Fruit fly (Drosophila melanogaster) whole organism, embryonic: ENCODE results near the gene wam.
A peak's percentile ranks its signal among the peaks of the same experiment; 100 is the strongest.

ENCODE experiments used
- Ada2b ChIP-seq: fragments of 200-800 bp; sonication (Bioruptor generic); IDR thresholded peaks from 2 replicates; pipeline ENCODE4 v1.3.6; 2022; ENCODE audit warnings: missing biosample characterization, missing genetic modification characterization
- B-H1 ChIP-seq: fragments of 200-800 bp; sonication (Bioruptor generic); IDR thresholded peaks from 3 replicates; pipeline ENCODE4 v1.3.6; 2022; ENCODE audit warnings: missing biosample characterization, missing genetic modification characterization
- Blimp-1 ChIP-seq: fragments of 200-800 bp; sonication (Bioruptor generic); optimal IDR thresholded peaks from 3 replicates; lab custom pipeline; 2018; ENCODE audit warnings: missing biosample characterization, missing genetic modification characterization, mild to moderate bottlenecking, moderate library complexity, missing genetic modification reagents
- CG10274 ChIP-seq: fragments of 200-800 bp; sonication (Bioruptor generic); optimal IDR thresholded peaks from 3 replicates; lab custom pipeline; 2017; ENCODE audit warnings: missing biosample characterization, mild to moderate bottlenecking, missing genetic modification characterization
- CG11247 ChIP-seq: fragments of 200-800 bp; sonication (Bioruptor generic); IDR thresholded peaks from 2 replicates; pipeline ENCODE4 v1.3.6; 2022; ENCODE audit warnings: missing biosample characterization, missing genetic modification characterization
- CG11695 ChIP-seq: fragments of 200-800 bp; sonication (Bioruptor generic); IDR thresholded peaks from 3 replicates; pipeline ENCODE4 v1.3.6; 2022; ENCODE audit warnings: missing biosample characterization, missing genetic modification characterization
- CG12769 ChIP-seq: fragments of 200-800 bp; sonication (Bioruptor generic); optimal IDR thresholded peaks from 2 replicates; lab custom pipeline; 2019; ENCODE audit warnings: missing biosample characterization, mild to moderate bottlenecking, missing genetic modification characterization, moderate library complexity
- CG14860 ChIP-seq: fragments of 200-800 bp; sonication (Bioruptor generic); IDR thresholded peaks from 3 replicates; pipeline ENCODE4 v1.3.6; 2022; ENCODE audit warnings: missing biosample characterization, missing genetic modification characterization; ENCODE audit not compliant: partially characterized antibody
- CG15073 ChIP-seq: fragments of 200-800 bp; sonication (Bioruptor generic); optimal IDR thresholded peaks from 2 replicates; lab custom pipeline; 2016; ENCODE audit warnings: missing biosample characterization, missing genetic modification characterization
- CG17361 ChIP-seq: fragments of 200-800 bp; sonication (Bioruptor generic); IDR thresholded peaks from 3 replicates; pipeline ENCODE4 v1.3.6; 2022; ENCODE audit warnings: missing biosample characterization, missing genetic modification characterization
- CG17568 ChIP-seq: fragments of 200-800 bp; sonication (Bioruptor generic); optimal IDR thresholded peaks from 2 replicates; lab custom pipeline; 2018; ENCODE audit warnings: missing biosample characterization, mild to moderate bottlenecking, missing genetic modification characterization, moderate library complexity
- CG18011 ChIP-seq: fragments of 200-800 bp; sonication (Bioruptor generic); optimal IDR thresholded peaks from 2 replicates; lab custom pipeline; 2017; ENCODE audit warnings: missing biosample characterization, missing genetic modification characterization, mild to moderate bottlenecking, moderate library complexity, missing genotype
- CG18262 ChIP-seq: fragments of 200-800 bp; optimal IDR thresholded peaks from 3 replicates; lab custom pipeline; 2019; ENCODE audit warnings: missing biosample characterization, mild to moderate bottlenecking, missing genetic modification characterization, moderate library complexity
- CG1832 ChIP-seq: fragments of 200-800 bp; sonication (Bioruptor generic); optimal IDR thresholded peaks from 2 replicates; lab custom pipeline; 2017; ENCODE audit warnings: missing biosample characterization, mild to moderate bottlenecking, missing genetic modification characterization, inconsistent platforms
- CG2678 ChIP-seq: fragments of 200-800 bp; sonication (Bioruptor generic); optimal IDR thresholded peaks from 3 replicates; lab custom pipeline; 2019; ENCODE audit warnings: missing biosample characterization, mild to moderate bottlenecking, missing genetic modification characterization, moderate library complexity
- CG2889 ChIP-seq: fragments of 200-800 bp; sonication (Bioruptor generic); IDR thresholded peaks from 3 replicates; pipeline ENCODE4 v1.3.6; 2022; ENCODE audit warnings: missing biosample characterization, missing genetic modification characterization
- CG31365 ChIP-seq: fragments of 200-800 bp; sonication (Bioruptor generic); optimal IDR thresholded peaks from 2 replicates; lab custom pipeline; 2018; ENCODE audit warnings: missing biosample characterization, mild to moderate bottlenecking, missing genetic modification characterization
- CG4854 ChIP-seq: fragments of 200-800 bp; sonication (Bioruptor generic); optimal IDR thresholded peaks from 2 replicates; lab custom pipeline; 2016; ENCODE audit warnings: missing biosample characterization, missing genetic modification characterization, inconsistent platforms
- CG5953 ChIP-seq: fragments of 200-800 bp; sonication (Bioruptor generic); IDR thresholded peaks from 2 replicates; pipeline ENCODE4 v1.3.6; 2022; ENCODE audit warnings: missing biosample characterization, missing genetic modification characterization
- CG6272 ChIP-seq: fragments of 200-800 bp; sonication (Bioruptor generic); IDR thresholded peaks from 2 replicates; pipeline ENCODE4 v1.3.6; 2022; ENCODE audit warnings: missing biosample characterization, missing genetic modification characterization
- CG6683 ChIP-seq: fragments of 200-800 bp; sonication (Bioruptor generic); optimal IDR thresholded peaks from 2 replicates; lab custom pipeline; 2017; ENCODE audit warnings: missing biosample characterization, mild to moderate bottlenecking, missing genetic modification characterization, missing genetic modification reagents
- CG8765 ChIP-seq: fragments of 200-800 bp; sonication (Bioruptor generic); IDR thresholded peaks from 2 replicates; pipeline ENCODE4 v1.3.6; 2022; ENCODE audit warnings: missing biosample characterization, missing genetic modification characterization
- CG9932 ChIP-seq: fragments of 200-800 bp; sonication (Bioruptor generic); IDR thresholded peaks from 2 replicates; pipeline ENCODE4 v1.3.6; 2022; ENCODE audit warnings: missing biosample characterization, missing genetic modification characterization
- Dip2 ChIP-seq: fragments of 200-800 bp; sonication (Bioruptor generic); IDR thresholded peaks from 2 replicates; pipeline ENCODE4 v1.3.6; 2022; ENCODE audit warnings: missing biosample characterization, missing genetic modification characterization
- GATAe ChIP-seq: fragments of 200-800 bp; sonication (Bioruptor generic); conservative IDR thresholded peaks from 2 replicates; pipeline ENCODE4 v1.3.6; 2022; ENCODE audit warnings: missing biosample characterization, missing genetic modification characterization
- HLH3B ChIP-seq: fragments of 200-800 bp; sonication (Bioruptor generic); IDR thresholded peaks from 2 replicates; pipeline ENCODE4 v1.3.6; 2022; ENCODE audit warnings: missing biosample characterization, missing genetic modification characterization
- Lpt ChIP-seq: fragments of >200 bp; optimal IDR thresholded peaks from 2 replicates; lab custom pipeline; 2018; ENCODE audit warnings: missing biosample characterization, missing genetic modification characterization
- NFAT ChIP-seq: fragments of 200-800 bp; sonication (Bioruptor generic); IDR thresholded peaks from 2 replicates; pipeline ENCODE4 v1.3.6; 2022; ENCODE audit warnings: missing biosample characterization, missing genetic modification characterization
- Oli ChIP-seq: fragments of 200-800 bp; sonication (Bioruptor generic); optimal IDR thresholded peaks from 2 replicates; lab custom pipeline; 2018; ENCODE audit warnings: missing biosample characterization, mild to moderate bottlenecking, missing genetic modification characterization, moderate library complexity
- Poxn ChIP-seq: fragments of 200-800 bp; sonication (Bioruptor generic); IDR thresholded peaks from 2 replicates; pipeline ENCODE4 v1.3.6; 2022; ENCODE audit warnings: missing biosample characterization, missing genetic modification characterization
- Ravus ChIP-seq: fragments of 200-800 bp; sonication (Bioruptor generic); IDR thresholded peaks from 2 replicates; pipeline ENCODE4 v1.3.6; 2022; ENCODE audit warnings: missing biosample characterization, missing genetic modification characterization
- Side ChIP-seq: fragments of 200-800 bp; sonication (Bioruptor generic); optimal IDR thresholded peaks from 2 replicates; lab custom pipeline; 2016; ENCODE audit warnings: missing biosample characterization, missing genetic modification characterization
- Sox102F ChIP-seq: fragments of 200-800 bp; sonication (Bioruptor generic); optimal IDR thresholded peaks from 2 replicates; lab custom pipeline; 2018; ENCODE audit warnings: missing biosample characterization, mild to moderate bottlenecking, missing genetic modification characterization, moderate library complexity
- cas ChIP-seq: fragments of 200-800 bp; sonication (Bioruptor generic); IDR thresholded peaks from 2 replicates; pipeline ENCODE4 v1.3.6; 2022; ENCODE audit warnings: missing biosample characterization, missing genetic modification characterization
- cato ChIP-seq: fragments of 200-800 bp; sonication (Bioruptor generic); optimal IDR thresholded peaks from 2 replicates; lab custom pipeline; 2016; ENCODE audit warnings: missing biosample characterization, missing genetic modification characterization, borderline replicate concordance
- chm ChIP-seq: fragments of 200-800 bp; sonication (Bioruptor generic); IDR thresholded peaks from 2 replicates; pipeline ENCODE4 v1.3.6; 2022; ENCODE audit warnings: missing biosample characterization, missing genetic modification characterization
- exex ChIP-seq: fragments of 200-800 bp; sonication (Bioruptor generic); optimal IDR thresholded peaks from 4 replicates; lab custom pipeline; 2018; ENCODE audit warnings: missing biosample characterization, mild to moderate bottlenecking, missing genetic modification characterization, moderate library complexity
- gcm ChIP-seq: fragments of 200-800 bp; sonication (Bioruptor generic); optimal IDR thresholded peaks from 2 replicates; lab custom pipeline; 2019; ENCODE audit warnings: missing biosample characterization, mild to moderate bottlenecking, missing genetic modification characterization, moderate library complexity
- jing ChIP-seq: fragments of 200-800 bp; sonication (Bioruptor generic); optimal IDR thresholded peaks from 2 replicates; lab custom pipeline; 2018; ENCODE audit warnings: missing biosample characterization, mild to moderate bottlenecking, missing genetic modification characterization
- lilli ChIP-seq: fragments of 200-800 bp; sonication (Bioruptor generic); optimal IDR thresholded peaks from 3 replicates; lab custom pipeline; 2016; ENCODE audit warnings: missing biosample characterization, missing genetic modification characterization
- maf-S ChIP-seq: fragments of 200-800 bp; sonication (Bioruptor generic); optimal IDR thresholded peaks from 2 replicates; lab custom pipeline; 2016; ENCODE audit warnings: missing biosample characterization, missing genetic modification characterization
- nerfin-2 ChIP-seq: fragments of 200-800 bp; sonication (Bioruptor generic); IDR thresholded peaks from 2 replicates; pipeline ENCODE4 v1.3.6; 2022; ENCODE audit warnings: missing biosample characterization, missing genetic modification characterization; ENCODE audit not compliant: partially characterized antibody
- pb ChIP-seq: fragments of 200-800 bp; sonication (Bioruptor generic); optimal IDR thresholded peaks from 3 replicates; lab custom pipeline; 2016; ENCODE audit warnings: missing biosample characterization, missing genetic modification characterization
- pfk ChIP-seq: fragments of 200-800 bp; sonication (Bioruptor generic); optimal IDR thresholded peaks from 2 replicates; lab custom pipeline; 2018; ENCODE audit warnings: missing biosample characterization, mild to moderate bottlenecking, missing genetic modification characterization, moderate library complexity
- pita ChIP-seq: fragments of 200-800 bp; sonication (Bioruptor generic); optimal IDR thresholded peaks from 2 replicates; lab custom pipeline; 2017; ENCODE audit warnings: missing biosample characterization, mild to moderate bottlenecking, missing genetic modification characterization
- pzg ChIP-seq: fragments of 200-800 bp; sonication (Bioruptor generic); optimal IDR thresholded peaks from 3 replicates; lab custom pipeline; 2018; ENCODE audit warnings: missing biosample characterization, mild to moderate bottlenecking, missing genetic modification characterization, moderate library complexity
- sna ChIP-seq: fragments of 200-800 bp; sonication (Bioruptor generic); IDR thresholded peaks from 2 replicates; pipeline ENCODE4 v1.3.6; 2022; ENCODE audit warnings: missing biosample characterization, missing genetic modification characterization; ENCODE audit not compliant: partially characterized antibody
- tll ChIP-seq, 2 experiments: fragments of 200-800 bp in 1 of 2; fragments of >200 bp in 1 of 2; sonication (Bioruptor generic) in 1 of 2; optimal IDR thresholded peaks; 2 replicates each; lab custom pipeline; 2017 to 2019; ENCODE audit warnings: missing biosample characterization in 2 of 2, missing genetic modification characterization in 2 of 2, mild to moderate bottlenecking in 1 of 2, moderate library complexity in 1 of 2
- tx ChIP-seq: fragments of 200-800 bp; sonication (Bioruptor generic); optimal IDR thresholded peaks from 2 replicates; lab custom pipeline; 2016; ENCODE audit warnings: missing biosample characterization, missing genetic modification characterization
- unpg ChIP-seq: fragments of 200-800 bp; sonication (Bioruptor generic); optimal IDR thresholded peaks from 3 replicates; lab custom pipeline; 2018; ENCODE audit warnings: missing biosample characterization, mild to moderate bottlenecking, missing genetic modification characterization, moderate library complexity
- yki ChIP-seq: fragments of >200 bp; optimal IDR thresholded peaks from 3 replicates; lab custom pipeline; 2018

wam gene

DNA sequence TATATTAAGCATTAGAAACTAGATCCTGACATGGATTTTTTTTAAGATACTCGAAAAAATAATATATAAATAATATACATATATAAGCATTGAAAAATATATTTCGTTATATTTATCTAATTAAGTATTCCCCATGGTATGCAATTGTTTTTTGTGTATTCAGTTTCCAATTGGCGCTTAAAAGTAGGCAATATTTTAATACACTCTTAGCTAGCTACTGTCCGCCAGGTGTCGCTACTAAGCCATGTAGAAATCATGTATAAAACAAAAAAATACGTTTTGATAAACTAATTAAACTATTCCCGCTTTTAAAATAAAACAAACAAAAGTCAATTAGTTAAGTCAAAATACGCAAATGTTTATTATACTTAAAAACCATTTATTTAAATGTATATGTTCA lies 43.4 kb upstream of the wam start (continued):
- TF ChIP-seq CG11247 (GFP tag; lab: Robert Waterston, UW) (0 out of 2 replicates have a peak, but pooled peaks have one; percentile 7), CG12769 (tag; lab: Kevin White, UChicago) (no peak), CG2889 (no peak), pzg (GFP tag; lab: Kevin White, UChicago) (no peak), HLH3B (GFP tag; lab: Robert Waterston, UW) (no peak), CG31365 (tag; lab: Kevin White, UChicago) (no peak), CG17361 (GFP tag; lab: Robert Waterston, UW) (no peak), NFAT (GFP tag; lab: Robert Waterston, UW) (peak; percentile 17; the same call in 1 of the 2 replicates), CG9932 (peak; percentile 32; the same call in 1 of the 2 replicates), Dip2 (no peak), nerfin-2 (GFP tag; lab: Robert Waterston, UW) (no peak), CG8765 (GFP tag; lab: Robert Waterston, UW) (no peak), CG18011 (GFP tag; lab: Kevin White, UChicago) (no peak), Ravus (GFP tag; lab: Robert Waterston, UW) (no peak), Poxn (no peak), CG4854 (GFP tag; lab: Kevin White, UChicago) (peak; percentile 41), tll (GFP tag; optimal IDR thresholded peaks at IDR 0.05; lab: Kevin White, UChicago) (no peak), jing (GFP tag; lab: Kevin White, UChicago) (peak; percentile 33), CG6272 (GFP tag; lab: Robert Waterston, UW) (no peak), CG6683 (GFP tag; lab: Kevin White, UChicago) (peak; percentile 7), gcm (peak; percentile 30), cas (GFP tag; lab: Robert Waterston, UW) (no peak), pita (GFP tag; lab: Kevin White, UChicago) (no peak), Blimp-1 (GFP tag; lab: Kevin White, UChicago) (peak; percentile 58), yki (no peak), CG5953 (GFP tag; lab: Robert Waterston, UW) (no peak), pb (peak; percentile 13), CG14860 (no peak), sna (GFP tag; lab: Robert Waterston, UW) (no peak), cato (GFP tag; lab: Kevin White, UChicago) (peak; percentile 20), Ada2b (GFP tag; lab: Robert Waterston, UW) (no peak), CG2678 (tag; lab: Kevin White, UChicago) (peak; percentile 1), CG17568 (GFP tag; lab: Kevin White, UChicago) (peak; percentile 69), chm (GFP tag; lab: Robert Waterston, UW) (no peak), Side (GFP tag; lab: Kevin White, UChicago) (peak; percentile 19), CG1832 (GFP tag; lab: Kevin White, UChicago) (no peak), unpg (GFP tag; lab: Kevin White, UChicago) (peak; percentile 44), GATAe (GFP tag; lab: Robert Waterston, UW) (no peak), exex (peak; percentile 35), Lpt (no peak), maf-S (GFP tag; lab: Kevin White, UChicago) (no peak), pfk (GFP tag; lab: Kevin White, UChicago) (peak; percentile 20), CG10274 (no peak), B-H1 (GFP tag; lab: Robert Waterston, UW) (no peak; the same call in 2 of the 3 replicates), tx (no peak), CG15073 (GFP tag; lab: Kevin White, UChicago) (no peak), lilli (GFP tag; lab: Kevin White, UChicago) (peak; percentile 3), CG18262 (tag; lab: Kevin White, UChicago) (peak; percentile 57), CG11695 (GFP tag; lab: Robert Waterston, UW) (no peak), Sox102F (GFP tag; lab: Kevin White, UChicago) (peak; percentile 67), Oli (tag; lab: Kevin White, UChicago) (peak; percentile 7)
